Fruit fly (Drosophila melanogaster): ENCODE measurements around the gene cm.
A peak's percentile ranks its signal among the peaks of the same experiment; 100 is the strongest.

cm gene

DNA sequence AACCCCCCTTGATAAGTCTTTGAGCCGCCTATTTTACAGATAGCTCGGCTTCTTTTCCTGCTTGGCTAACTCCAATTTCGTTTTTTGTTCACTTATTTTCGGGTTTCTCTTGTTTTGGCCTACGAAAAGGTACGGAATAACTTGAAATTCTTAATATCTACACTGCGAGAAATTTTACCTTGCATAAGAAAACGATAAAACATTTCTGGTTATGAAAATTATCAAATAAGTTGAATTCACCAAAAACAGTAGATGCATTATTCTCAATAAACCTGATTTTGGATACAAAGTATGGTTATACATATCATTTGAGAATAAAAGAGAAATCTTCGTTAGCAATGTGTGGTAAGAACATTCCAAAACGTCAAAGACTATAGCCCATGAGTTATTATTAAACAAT lies 28.9 kb downstream of the cm start (continued):
- peak; percentile 49 for TF ChIP-seq achi (GFP tag; optimal IDR thresholded peaks at IDR 0.05)

DNA sequence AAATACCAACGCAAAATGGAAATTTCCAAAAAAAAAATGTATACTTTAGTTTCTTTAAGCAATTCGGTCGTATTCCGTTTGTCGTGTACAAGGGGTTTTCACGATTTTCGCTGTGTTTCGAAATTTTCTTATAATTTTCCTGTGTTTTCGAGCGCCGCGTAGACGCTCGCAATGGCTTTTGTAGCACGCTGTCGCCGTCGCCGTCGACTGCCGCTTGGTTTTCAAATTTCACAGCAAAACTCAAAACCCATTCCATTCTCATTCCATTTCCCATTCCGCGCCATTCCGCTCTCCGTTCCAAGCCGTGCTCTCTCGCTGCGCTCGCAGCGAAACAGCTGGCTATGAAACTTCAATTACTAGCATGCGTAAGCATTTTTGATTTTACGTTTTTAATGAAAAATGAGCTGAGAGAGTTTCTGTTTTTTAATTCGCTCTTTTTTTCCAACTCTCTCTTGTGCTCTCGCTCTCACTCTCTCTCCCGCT lies 29.4 kb downstream of the cm start:
- TF ChIP-seq acj6 (GFP tag; optimal IDR thresholded peaks at IDR 0.05) (peak; percentile 1), esn (GFP tag; optimal IDR thresholded peaks at IDR 0.05) (peak; percentile 48), Gug (GFP tag; IDR thresholded peaks at IDR 0.05) (peak; percentile 32; the same call in 1 of the 2 replicates), Sox102F (GFP tag; optimal IDR thresholded peaks at IDR 0.05) (peak; percentile 35), Eip78C (GFP tag) (peak; percentile 71), CG6854 (GFP tag; optimal IDR thresholded peaks at IDR 0.05) (peak; percentile 28), dac (GFP tag; optimal IDR thresholded peaks at IDR 0.05) (peak; percentile 12), cyc (GFP tag; optimal IDR thresholded peaks at IDR 0.05) (peak; percentile 9), CG10631 (GFP tag; optimal IDR thresholded peaks at IDR 0.05) (peak; percentile 33), Eip93F (GFP tag; optimal IDR thresholded peaks at IDR 0.05) (no peak), fd85E (GFP tag; optimal IDR thresholded peaks at IDR 0.05) (no peak), CG34406 (GFP tag; optimal IDR thresholded peaks at IDR 0.05) (peak; percentile 10), net (GFP tag; optimal IDR thresholded peaks at IDR 0.05) (peak; percentile 26), CG3032 (tag; optimal IDR thresholded peaks at IDR 0.05) (no peak), topi (GFP tag; optimal IDR thresholded peaks at IDR 0.05) (peak; percentile 44), eg (GFP tag; IDR thresholded peaks at IDR 0.05) (peak; percentile 50; the same call in 2 of the 3 replicates), pdm3 (GFP tag; optimal IDR thresholded peaks at IDR 0.05) (peak; percentile 37), Sox15 (GFP tag; optimal IDR thresholded peaks at IDR 0.05) (no peak), Smox (GFP tag; optimal IDR thresholded peaks at IDR 0.05) (peak; percentile 20), CG6163 (GFP tag; IDR thresholded peaks at IDR 0.05) (peak; percentile 72; the same call in 2 of the 3 replicates), CG3919 (GFP tag; optimal IDR thresholded peaks at IDR 0.05) (peak; percentile 17), CG31627 (GFP tag; optimal IDR thresholded peaks at IDR 0.05) (peak; percentile 13), CG16779 (tag; optimal IDR thresholded peaks at IDR 0.05) (peak; percentile 32), CG8632 (GFP tag; optimal IDR thresholded peaks at IDR 0.05) (no peak), vri (GFP tag; optimal IDR thresholded peaks at IDR 0.05) (no peak), CG10669 (GFP tag; optimal IDR thresholded peaks at IDR 0.05) (peak; percentile 9), OdsH (GFP tag; optimal IDR thresholded peaks at IDR 0.05) (peak; percentile 41), Hr4 (GFP tag; optimal IDR thresholded peaks at IDR 0.05) (peak; percentile 53), svp (GFP tag) (peak; percentile 27), CG6276 (GFP tag; optimal IDR thresholded peaks at IDR 0.05) (peak; percentile 16), lz (GFP tag; optimal IDR thresholded peaks at IDR 0.05) (peak; percentile 51), CG6808 (GFP tag; optimal IDR thresholded peaks at IDR 0.05) (peak; percentile 22), CG8119 (GFP tag; IDR thresholded peaks at IDR 0.05) (peak; percentile 59), achi (GFP tag; optimal IDR thresholded peaks at IDR 0.05) (peak; percentile 57), Ets21C (GFP tag; optimal IDR thresholded peaks at IDR 0.05) (no peak), dsx (GFP tag; optimal IDR thresholded peaks at IDR 0.05; ENCODE audit: poor library complexity, severe bottlenecking) (peak; percentile 17), salr (GFP tag; optimal IDR thresholded peaks at IDR 0.05) (no peak), Hr39 (GFP tag; optimal IDR thresholded peaks at IDR 0.05) (peak; percentile 26), spab (GFP tag; optimal IDR thresholded peaks at IDR 0.05) (peak; percentile 15), CG11294 (GFP tag; IDR thresholded peaks at IDR 0.05) (no peak), Met (GFP tag; optimal IDR thresholded peaks at IDR 0.05) (peak; percentile 32), CG32006 (GFP tag; optimal IDR thresholded peaks at IDR 0.05) (peak; percentile 54), CG9139 (GFP tag; optimal IDR thresholded peaks at IDR 0.05) (peak; percentile 4), Sox14 (GFP tag; optimal IDR thresholded peaks at IDR 0.05) (peak; percentile 39), Eip75B (GFP tag; optimal IDR thresholded peaks at IDR 0.05) (peak; percentile 30), ss (GFP tag; optimal IDR thresholded peaks at IDR 0.05) (peak; percentile 27 to 45)
